Fruit fly (Drosophila melanogaster) S2 (cell line): ENCODE data around the gene CG10375.

Experiments
- CG8478 ChIP-seq: fragments of >200 bp; optimal IDR thresholded peaks from 2 replicates; lab custom pipeline; 2018
- CTCF ChIP-seq, 2 experiments: fragments of >200 bp; optimal IDR thresholded peaks; 2 replicates each; lab custom pipeline; 2018

Gene CG10375

dm6 chr3R:23730472-23730801 lies 37.1 kb upstream of the CG10375 start:
- TF ChIP-seq CG8478 (lab: Kevin White, UChicago) (no peak), CTCF (optimal IDR thresholded peaks at IDR 0.05; lab: Kevin White, UChicago) (no peak)

- TF ChIP-seq CG8478 (lab: Kevin White, UChicago) (no peak), CTCF (optimal IDR thresholded peaks at IDR 0.05; lab: Kevin White, UChicago) (no peak)
These were observed 35.0 kb upstream of the CG10375 start for dm6 chr3R:23732533-23732932.

- TF ChIP-seq CTCF (optimal IDR thresholded peaks at IDR 0.05; lab: Kevin White, UChicago) (no peak), CG8478 (lab: Kevin White, UChicago) (no peak)
These were observed 34.5 kb upstream of the CG10375 start, which contains the start of the genes Hmgcr and Rpn9 for dm6 chr3R:23732990-23733512. Hmgcr (plus strand) TSS chr3R:23733324. Rpn9 (minus strand) TSS chr3R:23733462.

dm6 chr3R:23733771-23734170 lies 33.7 kb upstream of the CG10375 start:
- TF ChIP-seq CTCF (optimal IDR thresholded peaks at IDR 0.05; lab: Kevin White, UChicago) (no peak), CG8478 (lab: Kevin White, UChicago) (no peak)

- no peak for TF ChIP-seq CG8478 (lab: Kevin White, UChicago)
- no peak for TF ChIP-seq CTCF (optimal IDR thresholded peaks at IDR 0.05; lab: Kevin White, UChicago)
These were observed 32.7 kb upstream of the CG10375 start for dm6 chr3R:23734573-23735404.

dm6 chr3R:23735648-23736047 lies 31.9 kb upstream of the CG10375 start:
- TF ChIP-seq CG8478 (lab: Kevin White, UChicago) (no peak), CTCF (optimal IDR thresholded peaks at IDR 0.05; lab: Kevin White, UChicago) (no peak)

dm6 chr3R:23736365-23736764 lies 31.1 kb upstream of the CG10375 start:
- no peak for TF ChIP-seq CTCF (optimal IDR thresholded peaks at IDR 0.05; lab: Kevin White, UChicago)
- no peak for TF ChIP-seq CG8478 (lab: Kevin White, UChicago)

- no peak for TF ChIP-seq CG8478 (lab: Kevin White, UChicago)
- no peak for TF ChIP-seq CTCF (optimal IDR thresholded peaks at IDR 0.05; lab: Kevin White, UChicago)
These were observed 29.6 kb upstream of the CG10375 start for dm6 chr3R:23737676-23738574.

- no peak for TF ChIP-seq CG8478 (lab: Kevin White, UChicago)
- TF ChIP-seq CTCF (optimal IDR thresholded peaks at IDR 0.05; lab: Kevin White, UChicago) = no peak
These were observed 26.5 kb upstream of the CG10375 start for dm6 chr3R:23740968-23741367.

- no peak for TF ChIP-seq CTCF (optimal IDR thresholded peaks at IDR 0.05; lab: Kevin White, UChicago)
- TF ChIP-seq CG8478 (lab: Kevin White, UChicago) = no peak
These were observed 20.1 kb upstream of the CG10375 start for dm6 chr3R:23747446-23747845.

- TF ChIP-seq CTCF (optimal IDR thresholded peaks at IDR 0.05; lab: Kevin White, UChicago) = peak in 1 of 2 experiments; percentile 4
- TF ChIP-seq CG8478 (lab: Kevin White, UChicago) = no peak
These were observed 14.8 kb upstream of the CG10375 start, which contains the start of the genes RanBP3 and Rpt5 for dm6 chr3R:23752728-23753127. RanBP3 (minus strand) TSS chr3R:23752834. Rpt5 (plus strand) TSS chr3R:23752876.

dm6 chr3R:23757912-23758607 lies 9.5 kb upstream of the CG10375 start, which contains the start of the genes PTPMT1 and Hrd3:
PTPMT1 (plus strand) TSS chr3R:23758339.
Hrd3 (minus strand) TSS chr3R:23758557.
- no peak for TF ChIP-seq CTCF (optimal IDR thresholded peaks at IDR 0.05; lab: Kevin White, UChicago)
- TF ChIP-seq CG8478 (lab: Kevin White, UChicago) = no peak

dm6 chr3R:23760219-23761018 lies 7.1 kb upstream of the CG10375 start, which contains the start of gene SdhD:
SdhD (minus strand) TSS chr3R:23760600.
- TF ChIP-seq CTCF (optimal IDR thresholded peaks at IDR 0.05; lab: Kevin White, UChicago) (no peak), CG8478 (lab: Kevin White, UChicago) (no peak)
